Fruit fly (Drosophila melanogaster): ENCODE measurements around the gene Acsf3.
A peak's percentile ranks its signal among the peaks of the same experiment; 100 is the strongest.

The Acsf3 gene

DNA sequence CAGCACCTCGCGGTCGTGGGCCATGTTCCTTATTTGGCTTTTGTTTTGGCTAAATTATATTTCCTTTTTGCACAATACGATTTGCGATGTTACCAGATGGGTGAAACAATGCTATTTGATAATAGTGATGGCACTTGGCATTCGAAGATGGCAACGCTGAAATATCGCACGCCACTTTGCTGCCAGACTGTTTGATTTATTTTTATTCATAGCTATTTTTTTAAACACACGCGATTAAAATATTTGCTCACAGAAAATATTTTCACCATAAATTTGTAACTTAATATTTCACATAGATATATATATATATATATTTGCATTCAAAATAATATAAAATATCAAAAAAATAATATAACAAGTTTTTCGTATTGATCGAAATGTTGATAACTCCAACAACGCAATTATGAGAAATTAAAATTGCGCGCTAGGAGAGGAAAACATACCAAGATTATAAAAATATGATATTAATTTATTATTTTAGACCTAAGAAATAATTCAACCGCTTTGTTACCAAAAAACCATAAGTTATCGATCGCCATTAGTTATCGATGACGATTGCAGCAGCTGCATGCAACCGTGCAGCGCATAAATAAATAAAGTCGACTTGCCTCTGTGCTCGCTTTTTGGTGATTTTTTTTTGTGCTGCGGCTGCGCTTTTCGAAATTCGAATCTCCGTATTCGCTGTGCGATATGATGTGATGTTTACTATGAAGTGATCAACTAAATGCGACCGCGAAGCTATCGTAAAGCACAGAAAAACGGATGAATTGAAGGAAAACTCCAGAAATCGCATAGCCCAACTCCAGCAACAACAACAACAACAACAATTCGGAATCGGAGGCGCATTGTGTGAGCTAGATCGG is 5.0 kb upstream of the Acsf3 start, which contains the start of the genes Atg5 and Dok (continued):
- TF ChIP-seq CG4820 (GFP tag; optimal IDR thresholded peaks at IDR 0.05) (peak; percentile 10), CG10959 (GFP tag; IDR thresholded peaks at IDR 0.05) (no peak), NC2α (GFP tag; optimal IDR thresholded peaks at IDR 0.05) (no peak), CG42726 (GFP tag; IDR thresholded peaks at IDR 0.05; ENCODE audit: partially characterized antibody) (peak; percentile 55), CG18011 (GFP tag; optimal IDR thresholded peaks at IDR 0.05) (no peak), chinmo (GFP tag; IDR thresholded peaks at IDR 0.05; ENCODE audit: partially characterized antibody) (0 out of 4 replicates have a peak, but pooled peaks have one; percentile 62), Dek (tag; optimal IDR thresholded peaks at IDR 0.05) (peak; percentile 28), her (GFP tag; optimal IDR thresholded peaks at IDR 0.05) (peak; percentile 70), CG15696 (tag; optimal IDR thresholded peaks at IDR 0.05) (peak; percentile 21), CG4360 (GFP tag; IDR thresholded peaks at IDR 0.05) (peak; percentile 95), CG3163 (GFP tag; optimal IDR thresholded peaks at IDR 0.05) (no peak), NFAT (GFP tag; IDR thresholded peaks at IDR 0.05) (0 out of 2 replicates have a peak, but pooled peaks have one; percentile 26), unc-4 (GFP tag; IDR thresholded peaks at IDR 0.05; ENCODE audit: partially characterized antibody) (peak; percentile 62), CG16779 (GFP tag; IDR thresholded peaks at IDR 0.05) (no peak), al (GFP tag; IDR thresholded peaks at IDR 0.05) (no peak), pzg (GFP tag; optimal IDR thresholded peaks at IDR 0.05) (peak; percentile 74), C15 (GFP tag; IDR thresholded peaks at IDR 0.05) (no peak), Meics (GFP tag; optimal IDR thresholded peaks at IDR 0.05) (peak; percentile 2), Hr51 (GFP tag; optimal IDR thresholded peaks at IDR 0.05) (peak in 1 of 2 experiments; percentile 20), CG4282 (GFP tag; optimal IDR thresholded peaks at IDR 0.05) (no peak), Hmr (GFP tag; optimal IDR thresholded peaks at IDR 0.05) (peak; percentile 65), gsb-n (tag; optimal IDR thresholded peaks at IDR 0.05) (no peak), Tbp (GFP tag; optimal IDR thresholded peaks at IDR 0.05) (no peak), fd96Cb (tag; optimal IDR thresholded peaks at IDR 0.05) (no peak), vvl (GFP tag; IDR thresholded peaks at IDR 0.05) (no peak), Camta (GFP tag; optimal IDR thresholded peaks at IDR 0.05) (no peak), CG3838 (GFP tag; optimal IDR thresholded peaks at IDR 0.05) (no peak), Ets97D (GFP tag; optimal IDR thresholded peaks at IDR 0.05) (peak; percentile 17), dimm (GFP tag; IDR thresholded peaks at IDR 0.05) (no peak), Bteb2 (GFP tag; optimal IDR thresholded peaks at IDR 0.05) (no peak), CG7271 (tag; optimal IDR thresholded peaks at IDR 0.05) (peak; percentile 19), salm (tag; optimal IDR thresholded peaks at IDR 0.05) (no peak), CG14860 (GFP tag; IDR thresholded peaks at IDR 0.05; ENCODE audit: partially characterized antibody) (0 out of 3 replicates have a peak, but pooled peaks have one; percentile 53), trem (tag; optimal IDR thresholded peaks at IDR 0.05) (peak; percentile 54), CG2120 (GFP tag; optimal IDR thresholded peaks at IDR 0.05) (peak; percentile 60), CG6272 (GFP tag; IDR thresholded peaks at IDR 0.05) (peak; percentile 49; the same call in 1 of the 2 replicates), CoRest (tag; optimal IDR thresholded peaks at IDR 0.05) (peak; percentile 59), gfzf (GFP tag; optimal IDR thresholded peaks at IDR 0.05) (peak; percentile 28), chn (GFP tag; optimal IDR thresholded peaks at IDR 0.05) (no peak), Mrtf (GFP tag; IDR thresholded peaks at IDR 0.05) (no peak), bcd (GFP tag; optimal IDR thresholded peaks at IDR 0.05) (peak; percentile 19), BEAF-32 (GFP tag; optimal IDR thresholded peaks at IDR 0.05) (peak; percentile 81), knrl (GFP tag; IDR thresholded peaks at IDR 0.05; ENCODE audit: partially characterized antibody) (peak; percentile 69), Dbx (GFP tag; IDR thresholded peaks at IDR 0.05) (no peak), Adf1 (GFP tag; IDR thresholded peaks at IDR 0.05) (no peak), Hr3 (GFP tag; optimal IDR thresholded peaks at IDR 0.05) (peak; percentile 40), CG7839 (tag; optimal IDR thresholded peaks at IDR 0.05) (peak; percentile 1), CG43689 (GFP tag; IDR thresholded peaks at IDR 0.05) (no peak), sim (GFP tag; IDR thresholded peaks at IDR 0.05) (no peak)
